Worm (Caenorhabditis elegans) whole organism, L1 larva: ENCODE data around the gene gur-3.

Experiments
- C16A3.4 ChIP-seq: fragments of 150-350 bp; optimal IDR thresholded peaks from 2 replicates; lab custom pipeline; 2014; ENCODE audit warnings: missing biosample characterization, missing genetic modification characterization
- C34B4.2 ChIP-seq: sonication (generic microtip); optimal IDR thresholded peaks from 2 replicates; lab custom pipeline; 2017; ENCODE audit warnings: mild to moderate bottlenecking, missing genetic modification characterization, missing compliant biosample characterization
- Y116A8C.19 ChIP-seq: sonication (generic microtip); optimal IDR thresholded peaks from 2 replicates; lab custom pipeline; 2016; ENCODE audit warnings: missing compliant biosample characterization, missing genetic modification characterization, borderline replicate concordance
- alr-1 ChIP-seq: fragments of 200-800 bp; sonication (Bioruptor generic); optimal IDR thresholded peaks from 2 replicates; lab custom pipeline; 2018; ENCODE audit warnings: borderline replicate concordance, mild to moderate bottlenecking, missing genetic modification characterization, missing compliant biosample characterization
- blmp-1 ChIP-seq: fragments of 150-350 bp; optimal IDR thresholded peaks from 2 replicates; lab custom pipeline; 2014; ENCODE audit warnings: missing biosample characterization, missing genetic modification characterization
- ceh-8 ChIP-seq: fragments of 200-800 bp; sonication (Bioruptor generic); optimal IDR thresholded peaks from 2 replicates; lab custom pipeline; 2018; ENCODE audit warnings: mild to moderate bottlenecking, missing genetic modification characterization, moderate library complexity, missing compliant biosample characterization
- ceh-82 ChIP-seq, 3 experiments: fragments of 150-350 bp in 1 of 3; sonication (generic microtip) in 2 of 3; optimal IDR thresholded peaks; 2 replicates each; lab custom pipeline; 2014 to 2017; ENCODE audit warnings: missing biosample characterization in 3 of 3, missing genetic modification characterization in 3 of 3
- ceh-88 ChIP-seq: fragments of 200-800 bp; sonication (Bioruptor generic); IDR thresholded peaks from 2 replicates; pipeline ENCODE4 v1.3.6; 2022; ENCODE audit warnings: missing genetic modification characterization, missing compliant biosample characterization
- ceh-90 ChIP-seq: sonication (generic microtip); optimal IDR thresholded peaks from 2 replicates; lab custom pipeline; 2016; ENCODE audit warnings: missing genetic modification characterization, missing compliant biosample characterization
- ces-1 ChIP-seq: fragments of 150-350 bp; optimal IDR thresholded peaks from 2 replicates; lab custom pipeline; 2014; ENCODE audit warnings: missing biosample characterization, missing genetic modification reagents, missing genetic modification characterization
- dsc-1 ChIP-seq: sonication (generic microtip); optimal IDR thresholded peaks from 2 replicates; lab custom pipeline; 2016; ENCODE audit warnings: mild to moderate bottlenecking, missing genetic modification characterization, missing compliant biosample characterization
- efl-1 ChIP-seq, 4 experiments: fragments of 150-350 bp; optimal IDR thresholded peaks in 3 of 4; peaks in 1 of 4; 1 replicate in 1 of 4; 2 replicates in 3 of 4; lab custom pipeline; 2014; ENCODE audit warnings: missing biosample characterization in 2 of 4, missing genetic modification characterization in 2 of 4, missing genetic modification reagents in 2 of 4
- elt-2 ChIP-seq: sonication (generic microtip); optimal IDR thresholded peaks from 2 replicates; lab custom pipeline; 2016; ENCODE audit warnings: missing genetic modification characterization, mild to moderate bottlenecking, inconsistent platforms, missing compliant biosample characterization, missing genetic modification reagents
- fkh-10 ChIP-seq: sonication (generic microtip); optimal IDR thresholded peaks from 2 replicates; lab custom pipeline; 2017; ENCODE audit warnings: missing biosample characterization, missing genetic modification reagents, missing genetic modification characterization
- fkh-4 ChIP-seq: sonication (generic microtip); optimal IDR thresholded peaks from 2 replicates; lab custom pipeline; 2016; ENCODE audit warnings: missing compliant biosample characterization, missing genetic modification characterization, borderline replicate concordance
- hlh-17 ChIP-seq: fragments of 200-800 bp; sonication (Bioruptor generic); optimal IDR thresholded peaks from 2 replicates; lab custom pipeline; 2018; ENCODE audit warnings: missing genetic modification characterization, mild to moderate bottlenecking, missing compliant biosample characterization, moderate library complexity, borderline replicate concordance
- irx-1 ChIP-seq: sonication (generic microtip); optimal IDR thresholded peaks from 2 replicates; lab custom pipeline; 2016; ENCODE audit warnings: missing genetic modification characterization, missing compliant biosample characterization
- lin-14 ChIP-seq: fragments of 200-800 bp; sonication (Bioruptor generic); optimal IDR thresholded peaks from 2 replicates; lab custom pipeline; 2018; ENCODE audit warnings: mild to moderate bottlenecking, missing genetic modification characterization, moderate library complexity, missing compliant biosample characterization
- lin-35 ChIP-seq, 2 experiments: fragments of 150-350 bp; optimal IDR thresholded peaks; 2 replicates each; lab custom pipeline; 2014; ENCODE audit warnings: missing biosample characterization in 2 of 2, missing genetic modification characterization in 2 of 2, missing genetic modification reagents in 2 of 2
- lir-3 ChIP-seq: sonication (generic microtip); optimal IDR thresholded peaks from 2 replicates; lab custom pipeline; 2016; ENCODE audit warnings: mild to moderate bottlenecking, missing genetic modification characterization, moderate library complexity, missing compliant biosample characterization; ENCODE audit not compliant: poor library complexity
- lsy-2 ChIP-seq, 2 experiments: fragments of 150-350 bp; optimal IDR thresholded peaks; 2 replicates each; lab custom pipeline; 2014; ENCODE audit warnings: missing biosample characterization in 2 of 2, missing genetic modification characterization in 2 of 2
- mab-9 ChIP-seq: fragments of 200-800 bp; sonication (Bioruptor generic); IDR thresholded peaks from 2 replicates; pipeline ENCODE4 v1.3.6; 2022; ENCODE audit warnings: missing genetic modification reagents, missing genetic modification characterization, missing compliant biosample characterization
- mdl-1 ChIP-seq, 2 experiments: fragments of 150-350 bp; optimal IDR thresholded peaks; 2 replicates each; lab custom pipeline; 2014 to 2017; ENCODE audit warnings: missing biosample characterization in 2 of 2, missing genetic modification characterization in 2 of 2, inconsistent platforms in 1 of 2
- mep-1 ChIP-seq: fragments of 150-350 bp; optimal IDR thresholded peaks from 2 replicates; lab custom pipeline; 2014; ENCODE audit warnings: missing biosample characterization, missing genetic modification characterization
- nhr-12 ChIP-seq: sonication (generic microtip); optimal IDR thresholded peaks from 2 replicates; lab custom pipeline; 2017; ENCODE audit warnings: missing biosample characterization, missing genetic modification characterization
- nhr-20 ChIP-seq: sonication (generic microtip); optimal IDR thresholded peaks from 2 replicates; lab custom pipeline; 2016; ENCODE audit warnings: mild to moderate bottlenecking, missing genetic modification characterization, missing compliant biosample characterization
- nhr-237 ChIP-seq: fragments of 150-350 bp; optimal IDR thresholded peaks from 2 replicates; lab custom pipeline; 2014; ENCODE audit warnings: missing biosample characterization, missing genetic modification characterization
- nhr-47 ChIP-seq: sonication (generic microtip); optimal IDR thresholded peaks from 2 replicates; lab custom pipeline; 2016; ENCODE audit warnings: mild to moderate bottlenecking, missing genetic modification characterization, moderate library complexity, missing compliant biosample characterization
- nhr-77 ChIP-seq: fragments of 150-350 bp; optimal IDR thresholded peaks from 2 replicates; lab custom pipeline; 2014; ENCODE audit warnings: missing biosample characterization, missing genetic modification characterization
- nhr-85 ChIP-seq: sonication (generic microtip); peaks from one replicate; lab custom pipeline; 2016; ENCODE audit warnings: missing genetic modification characterization, inconsistent platforms, missing compliant biosample characterization
- pag-3 ChIP-seq: sonication (generic microtip); optimal IDR thresholded peaks from 2 replicates; lab custom pipeline; 2017; ENCODE audit warnings: missing genetic modification characterization, mild to moderate bottlenecking, missing compliant biosample characterization, antibody characterized with exemption, borderline replicate concordance; ENCODE audit not compliant: insufficient read depth
- pax-3 ChIP-seq: fragments of 200-800 bp; sonication (Bioruptor generic); optimal IDR thresholded peaks from 2 replicates; lab custom pipeline; 2018; ENCODE audit warnings: mild to moderate bottlenecking, missing genetic modification characterization, moderate library complexity, missing compliant biosample characterization
- pqm-1 ChIP-seq: sonication (generic microtip); optimal IDR thresholded peaks from 3 replicates; lab custom pipeline; 2017; ENCODE audit warnings: missing biosample characterization, missing genetic modification characterization
- rnt-1 ChIP-seq: sonication (generic microtip); optimal IDR thresholded peaks from 2 replicates; lab custom pipeline; 2016; ENCODE audit warnings: mild to moderate bottlenecking, missing genetic modification characterization, moderate library complexity, missing compliant biosample characterization
- skn-1 ChIP-seq: fragments of 150-350 bp; optimal IDR thresholded peaks from 2 replicates; lab custom pipeline; 2014; ENCODE audit warnings: missing biosample characterization, missing genetic modification characterization
- snu-23 ChIP-seq: sonication (generic microtip); optimal IDR thresholded peaks from 2 replicates; lab custom pipeline; 2016; ENCODE audit warnings: missing genetic modification characterization, missing compliant biosample characterization
- sox-4 ChIP-seq: sonication (generic microtip); optimal IDR thresholded peaks from 2 replicates; lab custom pipeline; 2016; ENCODE audit warnings: missing genetic modification characterization, missing compliant biosample characterization
- swsn-7 ChIP-seq: sonication (generic microtip); optimal IDR thresholded peaks from 2 replicates; lab custom pipeline; 2016; ENCODE audit warnings: missing genetic modification characterization, missing compliant biosample characterization
- tlp-1 ChIP-seq: fragments of 150-350 bp; optimal IDR thresholded peaks from 2 replicates; lab custom pipeline; 2014; ENCODE audit warnings: missing biosample characterization, missing genetic modification characterization
- unc-130 ChIP-seq: fragments of 150-350 bp; optimal IDR thresholded peaks from 2 replicates; lab custom pipeline; 2017; ENCODE audit warnings: missing biosample characterization, missing genetic modification characterization, inconsistent platforms
- unc-86 ChIP-seq: sonication (generic microtip); optimal IDR thresholded peaks from 2 replicates; lab custom pipeline; 2016; ENCODE audit warnings: missing genetic modification characterization, missing compliant biosample characterization
- zip-4 ChIP-seq: fragments of 200-800 bp; sonication (Bioruptor generic); optimal IDR thresholded peaks from 2 replicates; lab custom pipeline; 2018; ENCODE audit warnings: mild to moderate bottlenecking, missing genetic modification characterization, moderate library complexity, missing compliant biosample characterization

gur-3 gene

ce11 chrX:10435492-10435939 is 29.4 kb upstream of the gur-3 start (continued):
- no peak for TF ChIP-seq fkh-4 (tag; lab: Kevin White, UChicago)
- TF ChIP-seq skn-1 (tag; lab: Kevin White, UChicago) = peak; percentile 23
- peak; percentile 15 for TF ChIP-seq nhr-12 (tag; lab: Kevin White, UChicago)
- peak; percentile 41 for TF ChIP-seq ces-1 (GFP tag; lab: Kevin White, UChicago)
- TF ChIP-seq alr-1 = no peak
- peak; percentile 28 to 52 for TF ChIP-seq efl-1 (optimal IDR thresholded peaks at IDR 0.05; lab: Kevin White, UChicago)
- TF ChIP-seq efl-1 (GFP tag; optimal IDR thresholded peaks at IDR 0.05 in 1 of 2; lab: Kevin White, UChicago) = peak in 1 of 2 experiments; percentile 60
- peak; percentile 36 to 68 for TF ChIP-seq lsy-2 (tag; optimal IDR thresholded peaks at IDR 0.05; lab: Kevin White, UChicago)
- peak; percentile 51 for TF ChIP-seq C16A3.4 (tag; lab: Kevin White, UChicago)
- TF ChIP-seq lin-35 (GFP tag; optimal IDR thresholded peaks at IDR 0.05; lab: Kevin White, UChicago) = peak in 1 of 2 experiments; percentile 60
- no peak for TF ChIP-seq nhr-85
- peak; percentile 72 for TF ChIP-seq swsn-7
- TF ChIP-seq unc-130 (tag; lab: Kevin White, UChicago) = peak; percentile 47
- TF ChIP-seq ceh-90 (tag; lab: Kevin White, UChicago) = no peak
- TF ChIP-seq dsc-1 (tag; lab: Kevin White, UChicago) = peak; percentile 56
- TF ChIP-seq blmp-1 (tag; lab: Kevin White, UChicago) = peak; percentile 61
- peak; percentile 89 for TF ChIP-seq lir-3
- TF ChIP-seq snu-23 (GFP tag; lab: Kevin White, UChicago) = peak; percentile 63
- TF ChIP-seq nhr-47 (tag; lab: Kevin White, UChicago) = peak; percentile 75
- peak; percentile 85 for TF ChIP-seq unc-86 (tag; lab: Kevin White, UChicago)
- peak; percentile 40 for TF ChIP-seq pax-3 (tag; lab: Kevin White, UChicago)
- TF ChIP-seq irx-1 = peak; percentile 47
- peak; percentile 17 for TF ChIP-seq ceh-8
- TF ChIP-seq nhr-77 (tag; lab: Kevin White, UChicago) = peak; percentile 25
- peak; percentile 35 to 68 (median 36) for TF ChIP-seq ceh-82 (tag; optimal IDR thresholded peaks at IDR 0.05; lab: Kevin White, UChicago)
- TF ChIP-seq rnt-1 (tag; lab: Kevin White, UChicago) = peak; percentile 39
- no peak for TF ChIP-seq mep-1

DNA sequence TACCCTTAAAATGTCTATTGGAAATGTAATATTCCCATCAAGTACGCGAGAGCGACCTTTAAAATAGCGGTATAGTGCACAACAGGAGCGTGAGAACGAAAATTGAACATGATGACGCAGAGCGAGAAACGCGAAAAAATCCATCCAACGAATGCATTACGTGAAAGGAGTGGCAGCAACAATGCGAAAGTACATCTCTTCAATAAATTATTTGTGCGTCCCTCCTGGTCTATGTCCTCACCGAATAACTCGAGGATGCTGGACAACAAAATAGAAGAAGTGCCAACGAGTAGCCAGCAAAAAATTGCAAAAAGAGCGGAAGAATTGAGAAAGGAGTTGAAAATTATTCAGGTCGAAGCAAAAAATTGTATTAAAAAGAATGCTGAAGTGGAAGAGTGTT is 27.8 kb upstream of the gur-3 start:
- peak; percentile 52 for TF ChIP-seq nhr-85
- peak; percentile 30 for TF ChIP-seq unc-86 (tag; lab: Kevin White, UChicago)
- peak; percentile 57 for TF ChIP-seq lin-14 (GFP tag; lab: Kevin White, UChicago)
- TF ChIP-seq ceh-8 = no peak
- TF ChIP-seq mab-9 (GFP tag; lab: Robert Waterston, UW) = no peak
- TF ChIP-seq fkh-10 (GFP tag; lab: Kevin White, UChicago) = peak; percentile 9
- peak; percentile 35 for TF ChIP-seq blmp-1 (tag; lab: Kevin White, UChicago)

DNA sequence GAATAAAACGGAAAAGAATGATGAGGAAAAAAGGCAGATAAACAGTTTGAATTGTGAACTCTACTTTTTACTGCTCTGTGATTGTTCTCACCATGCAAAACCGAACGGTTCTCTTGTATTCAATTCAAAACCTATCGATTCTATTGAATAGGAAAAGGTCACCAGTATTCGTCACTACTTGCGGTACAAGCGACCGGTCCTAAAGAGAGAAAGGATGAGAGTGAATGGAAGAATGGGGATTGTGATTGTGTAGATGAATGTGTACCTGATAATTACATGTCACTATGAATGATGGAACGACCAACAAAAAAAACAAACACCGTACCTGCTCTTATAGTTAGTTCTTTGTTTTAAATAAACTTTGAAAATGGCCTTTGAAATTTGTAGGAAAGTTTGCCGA is 26.7 kb upstream of the gur-3 start:
- TF ChIP-seq blmp-1 (tag; lab: Kevin White, UChicago) = peak; percentile 91
- no peak for TF ChIP-seq ceh-88 (GFP tag; lab: Robert Waterston, UW)
- TF ChIP-seq efl-1 (optimal IDR thresholded peaks at IDR 0.05; lab: Kevin White, UChicago) = no peak
- peak in 1 of 2 experiments; percentile 43 for TF ChIP-seq efl-1 (GFP tag; optimal IDR thresholded peaks at IDR 0.05 in 1 of 2; lab: Kevin White, UChicago)

- TF ChIP-seq elt-2 = peak; percentile 82
- TF ChIP-seq alr-1 = no peak
- no peak for TF ChIP-seq ceh-90 (tag; lab: Kevin White, UChicago)
- TF ChIP-seq zip-4 (GFP tag; lab: Kevin White, UChicago) = no peak
- TF ChIP-seq nhr-237 (tag; lab: Kevin White, UChicago) = no peak
- no peak for TF ChIP-seq efl-1 (optimal IDR thresholded peaks at IDR 0.05; lab: Kevin White, UChicago)
- TF ChIP-seq efl-1 (GFP tag; optimal IDR thresholded peaks at IDR 0.05 in 1 of 2; lab: Kevin White, UChicago) = no peak
- no peak for TF ChIP-seq lsy-2 (tag; optimal IDR thresholded peaks at IDR 0.05; lab: Kevin White, UChicago)
- TF ChIP-seq nhr-47 (tag; lab: Kevin White, UChicago) = no peak
- no peak for TF ChIP-seq skn-1 (tag; lab: Kevin White, UChicago)
- no peak for TF ChIP-seq pqm-1 (tag; lab: Kevin White, UChicago)
- no peak for TF ChIP-seq mdl-1 (tag; optimal IDR thresholded peaks at IDR 0.05; lab: Kevin White, UChicago)
- no peak for TF ChIP-seq ceh-8
- TF ChIP-seq unc-86 (tag; lab: Kevin White, UChicago) = no peak
- TF ChIP-seq nhr-20 (tag; lab: Kevin White, UChicago) = peak; percentile 18
- no peak for TF ChIP-seq tlp-1 (tag; lab: Kevin White, UChicago)
- no peak for TF ChIP-seq hlh-17 (GFP tag; lab: Kevin White, UChicago)
- TF ChIP-seq dsc-1 (tag; lab: Kevin White, UChicago) = no peak
- TF ChIP-seq Y116A8C.19 (tag; lab: Kevin White, UChicago) = no peak
- no peak for TF ChIP-seq ceh-82 (tag; optimal IDR thresholded peaks at IDR 0.05; lab: Kevin White, UChicago)
- no peak for TF ChIP-seq snu-23 (GFP tag; lab: Kevin White, UChicago)
- peak; percentile 11 for TF ChIP-seq unc-130 (tag; lab: Kevin White, UChicago)
- TF ChIP-seq lin-35 (GFP tag; optimal IDR thresholded peaks at IDR 0.05; lab: Kevin White, UChicago) = no peak
- no peak for TF ChIP-seq nhr-12 (tag; lab: Kevin White, UChicago)
- no peak for TF ChIP-seq pag-3
- TF ChIP-seq C34B4.2 = no peak
- no peak for TF ChIP-seq sox-4 (tag; lab: Kevin White, UChicago)
- TF ChIP-seq ces-1 (GFP tag; lab: Kevin White, UChicago) = no peak
Observed at ce11 chrX:10430866-10431265, 24.8 kb upstream of the gur-3 start.
